Fruit fly (Drosophila melanogaster) whole organism, embryonic: ENCODE measurements around the gene CG10376.

Experiments used
- Awh ChIP-seq: fragments of 200-800 bp; sonication (Bioruptor generic); IDR thresholded peaks from 2 replicates; pipeline ENCODE4, ENCODE4 v1.3.6; 2022; ENCODE audit warnings: missing biosample characterization, missing genetic modification characterization
- CG10979 ChIP-seq: fragments of 200-800 bp; sonication (Bioruptor generic); optimal IDR thresholded peaks from 2 replicates; lab custom pipeline; 2018; ENCODE audit warnings: missing biosample characterization, mild to moderate bottlenecking, missing genetic modification characterization, moderate library complexity
- CG11723 ChIP-seq: fragments of 200-800 bp; sonication (Bioruptor generic); optimal IDR thresholded peaks from 2 replicates; lab custom pipeline; 2017; ENCODE audit warnings: missing biosample characterization, mild to moderate bottlenecking, missing genetic modification characterization
- CG12155 ChIP-seq: fragments of 200-800 bp; sonication (Bioruptor generic); optimal IDR thresholded peaks from 3 replicates; lab custom pipeline; 2016; ENCODE audit warnings: missing biosample characterization, missing genetic modification characterization
- CG14860 ChIP-seq: fragments of 200-800 bp; sonication (Bioruptor generic); IDR thresholded peaks from 3 replicates; pipeline ENCODE4 v1.3.6; 2022; ENCODE audit warnings: missing biosample characterization, missing genetic modification characterization; ENCODE audit not compliant: partially characterized antibody
- CG15011 ChIP-seq: fragments of 200-800 bp; sonication (Bioruptor generic); optimal IDR thresholded peaks from 3 replicates; lab custom pipeline; 2018; ENCODE audit warnings: missing biosample characterization, mild to moderate bottlenecking, missing genetic modification characterization
- CG16813 ChIP-seq: fragments of 200-800 bp; sonication (Bioruptor generic); IDR thresholded peaks from 3 replicates; pipeline ENCODE4 v1.3.6; 2022; ENCODE audit warnings: missing biosample characterization, missing genetic modification characterization; ENCODE audit not compliant: partially characterized antibody
- CG16863 ChIP-seq: fragments of 200-800 bp; sonication (Bioruptor generic); optimal IDR thresholded peaks from 3 replicates; lab custom pipeline; 2016; ENCODE audit warnings: missing biosample characterization, missing genetic modification characterization
- CG17186 ChIP-seq: fragments of 200-800 bp; sonication (Bioruptor generic); optimal IDR thresholded peaks from 3 replicates; lab custom pipeline; 2017; ENCODE audit warnings: missing biosample characterization, missing genetic modification reagents, missing genetic modification characterization
- CG1832 ChIP-seq: fragments of 200-800 bp; sonication (Bioruptor generic); optimal IDR thresholded peaks from 2 replicates; lab custom pipeline; 2017; ENCODE audit warnings: missing biosample characterization, mild to moderate bottlenecking, missing genetic modification characterization, inconsistent platforms
- CG18619 ChIP-seq: fragments of 200-800 bp; sonication (Bioruptor generic); optimal IDR thresholded peaks from 3 replicates; lab custom pipeline; 2017; ENCODE audit warnings: missing biosample characterization, mild to moderate bottlenecking, missing genetic modification characterization
- CG2116 ChIP-seq: fragments of 200-800 bp; sonication (Bioruptor generic); optimal IDR thresholded peaks from 3 replicates; lab custom pipeline; 2018; ENCODE audit warnings: missing biosample characterization, mild to moderate bottlenecking, missing genetic modification characterization
- CG3163 ChIP-seq: fragments of 200-800 bp; sonication (Bioruptor generic); optimal IDR thresholded peaks from 3 replicates; lab custom pipeline; 2016; ENCODE audit warnings: missing biosample characterization, missing genetic modification characterization
- CG32772 ChIP-seq: fragments of 200-800 bp; sonication (Bioruptor generic); IDR thresholded peaks from 2 replicates; pipeline ENCODE4 v1.3.6; 2022; ENCODE audit warnings: missing biosample characterization, missing genetic modification characterization
- CG3281 ChIP-seq: fragments of 200-800 bp; sonication (Bioruptor generic); optimal IDR thresholded peaks from 3 replicates; lab custom pipeline; 2017; ENCODE audit warnings: missing biosample characterization, mild to moderate bottlenecking, missing genetic modification characterization
- CG4424 ChIP-seq: fragments of 200-800 bp; sonication (Bioruptor generic); optimal IDR thresholded peaks from 3 replicates; lab custom pipeline; 2016; ENCODE audit warnings: missing biosample characterization, missing genetic modification characterization
- CG4854 ChIP-seq: fragments of 200-800 bp; sonication (Bioruptor generic); optimal IDR thresholded peaks from 2 replicates; lab custom pipeline; 2016; ENCODE audit warnings: missing biosample characterization, missing genetic modification characterization, inconsistent platforms
- CG5245 ChIP-seq: fragments of 200-800 bp; sonication (Bioruptor generic); optimal IDR thresholded peaks from 3 replicates; lab custom pipeline; 2016; ENCODE audit warnings: missing biosample characterization, missing genetic modification characterization
- CG6272 ChIP-seq: fragments of 200-800 bp; sonication (Bioruptor generic); IDR thresholded peaks from 2 replicates; pipeline ENCODE4 v1.3.6; 2022; ENCODE audit warnings: missing biosample characterization, missing genetic modification characterization
- CG6813 ChIP-seq: fragments of 200-800 bp; sonication (Bioruptor generic); optimal IDR thresholded peaks from 2 replicates; lab custom pipeline; 2017; ENCODE audit warnings: missing biosample characterization, missing genetic modification characterization, mild to moderate bottlenecking, moderate library complexity, missing genetic modification reagents
- CG7357 ChIP-seq: fragments of 200-800 bp; sonication (Bioruptor generic); IDR thresholded peaks from 3 replicates; pipeline ENCODE4 v1.3.6; 2022; ENCODE audit warnings: missing biosample characterization, missing genetic modification characterization
- D19A ChIP-seq: fragments of 200-800 bp; optimal IDR thresholded peaks from 3 replicates; lab custom pipeline; 2019; ENCODE audit warnings: missing biosample characterization, mild to moderate bottlenecking, missing genetic modification characterization, moderate library complexity
- Dp ChIP-seq: fragments of 200-800 bp; sonication (Bioruptor generic); optimal IDR thresholded peaks from 2 replicates; lab custom pipeline; 2018; ENCODE audit warnings: missing biosample characterization, mild to moderate bottlenecking, missing genetic modification characterization, moderate library complexity
- Fer3 ChIP-seq: fragments of 200-800 bp; sonication (Bioruptor generic); optimal IDR thresholded peaks from 2 replicates; lab custom pipeline; 2018; ENCODE audit warnings: missing biosample characterization, mild to moderate bottlenecking, missing genetic modification characterization, moderate library complexity
- H15 ChIP-seq: fragments of 200-800 bp; sonication (Bioruptor generic); IDR thresholded peaks from 3 replicates; pipeline ENCODE4 v1.3.6; 2022; ENCODE audit warnings: missing biosample characterization, missing genetic modification characterization
- Nf-YC ChIP-seq: fragments of 200-800 bp; optimal IDR thresholded peaks from 3 replicates; lab custom pipeline; 2019; ENCODE audit warnings: missing biosample characterization, mild to moderate bottlenecking, missing genetic modification characterization, moderate library complexity
- Oli ChIP-seq: fragments of 200-800 bp; sonication (Bioruptor generic); optimal IDR thresholded peaks from 2 replicates; lab custom pipeline; 2018; ENCODE audit warnings: missing biosample characterization, mild to moderate bottlenecking, missing genetic modification characterization, moderate library complexity
- Ptx1 ChIP-seq: fragments of 200-800 bp; sonication (Bioruptor generic); IDR thresholded peaks from 2 replicates; pipeline ENCODE4 v1.3.6; 2022; ENCODE audit warnings: missing biosample characterization, missing genetic modification characterization
- Ravus ChIP-seq: fragments of 200-800 bp; sonication (Bioruptor generic); IDR thresholded peaks from 2 replicates; pipeline ENCODE4 v1.3.6; 2022; ENCODE audit warnings: missing biosample characterization, missing genetic modification characterization
- ac ChIP-seq: fragments of 200-800 bp; sonication (Bioruptor generic); optimal IDR thresholded peaks from 3 replicates; lab custom pipeline; 2017; ENCODE audit warnings: missing biosample characterization, mild to moderate bottlenecking, missing genetic modification characterization
- cad ChIP-seq: fragments of >200 bp; optimal IDR thresholded peaks from 2 replicates; lab custom pipeline; 2017; ENCODE audit warnings: missing biosample characterization, missing genetic modification characterization
- crp ChIP-seq, 2 experiments: fragments of 200-800 bp; sonication (Bioruptor generic); optimal IDR thresholded peaks; 2 replicates in 1 of 2; 3 replicates in 1 of 2; lab custom pipeline; 2017; ENCODE audit warnings: missing biosample characterization in 2 of 2, missing genetic modification characterization in 2 of 2, mild to moderate bottlenecking in 1 of 2, moderate library complexity in 1 of 2
- da ChIP-seq: fragments of 200-800 bp; sonication (Bioruptor generic); optimal IDR thresholded peaks from 2 replicates; lab custom pipeline; 2016; ENCODE audit warnings: missing biosample characterization, missing genetic modification characterization
- en ChIP-seq: fragments of 200-800 bp; sonication (Bioruptor generic); optimal IDR thresholded peaks from 2 replicates; lab custom pipeline; 2016; ENCODE audit warnings: missing biosample characterization, missing genetic modification characterization
- gcm2 ChIP-seq: fragments of 200-800 bp; sonication (Bioruptor generic); optimal IDR thresholded peaks from 2 replicates; lab custom pipeline; 2016; ENCODE audit warnings: missing biosample characterization, missing genetic modification characterization
- gfzf ChIP-seq: fragments of 200-800 bp; sonication (Bioruptor generic); optimal IDR thresholded peaks from 2 replicates; lab custom pipeline; 2016; ENCODE audit warnings: missing biosample characterization, mild to moderate bottlenecking, missing genetic modification characterization, moderate library complexity
- gsb-n ChIP-seq: fragments of 200-800 bp; sonication (Bioruptor generic); optimal IDR thresholded peaks from 3 replicates; lab custom pipeline; 2018; ENCODE audit warnings: missing biosample characterization, mild to moderate bottlenecking, missing genetic modification characterization
- ind ChIP-seq: fragments of 200-800 bp; sonication (Bioruptor generic); optimal IDR thresholded peaks from 3 replicates; lab custom pipeline; 2016; ENCODE audit warnings: missing biosample characterization, missing genetic modification characterization
- kah ChIP-seq: fragments of 200-800 bp; sonication (Bioruptor generic); optimal IDR thresholded peaks from 2 replicates; lab custom pipeline; 2018; ENCODE audit warnings: missing biosample characterization, mild to moderate bottlenecking, missing genetic modification characterization
- lmd ChIP-seq: fragments of 200-800 bp; sonication (Bioruptor generic); IDR thresholded peaks from 2 replicates; pipeline ENCODE4 v1.3.6; 2022; ENCODE audit warnings: missing biosample characterization, missing genetic modification characterization
- ranshi ChIP-seq: fragments of 200-800 bp; sonication (Bioruptor generic); IDR thresholded peaks from 2 replicates; pipeline ENCODE4 v1.3.6; 2022; ENCODE audit warnings: missing biosample characterization, missing genetic modification characterization
- row ChIP-seq: fragments of 200-800 bp; sonication (Bioruptor generic); IDR thresholded peaks from 3 replicates; pipeline ENCODE4 v1.3.6; 2022; ENCODE audit warnings: missing biosample characterization, missing genetic modification characterization
- sna ChIP-seq: fragments of 200-800 bp; sonication (Bioruptor generic); IDR thresholded peaks from 2 replicates; pipeline ENCODE4 v1.3.6; 2022; ENCODE audit warnings: missing biosample characterization, missing genetic modification characterization; ENCODE audit not compliant: partially characterized antibody
- sr ChIP-seq: fragments of 200-800 bp; sonication (Bioruptor generic); IDR thresholded peaks from 3 replicates; pipeline ENCODE4 v1.3.6; 2022; ENCODE audit warnings: missing biosample characterization, missing genetic modification characterization
- tgo ChIP-seq: fragments of 200-800 bp; sonication (Bioruptor generic); IDR thresholded peaks from 3 replicates; pipeline ENCODE4 v1.3.6; 2022; ENCODE audit warnings: missing biosample characterization, missing genetic modification characterization
- ttk ChIP-seq: fragments of 200-800 bp; sonication (Bioruptor generic); IDR thresholded peaks from 2 replicates; pipeline ENCODE4 v2.1.2; 2022; ENCODE audit warnings: missing biosample characterization, missing genetic modification characterization
- tx ChIP-seq: fragments of 200-800 bp; sonication (Bioruptor generic); optimal IDR thresholded peaks from 2 replicates; lab custom pipeline; 2016; ENCODE audit warnings: missing biosample characterization, missing genetic modification characterization
- unpg ChIP-seq: fragments of 200-800 bp; sonication (Bioruptor generic); optimal IDR thresholded peaks from 3 replicates; lab custom pipeline; 2018; ENCODE audit warnings: missing biosample characterization, mild to moderate bottlenecking, missing genetic modification characterization, moderate library complexity
- wek ChIP-seq: fragments of 200-800 bp; sonication (Bioruptor generic); optimal IDR thresholded peaks from 3 replicates; lab custom pipeline; 2018; ENCODE audit warnings: missing biosample characterization, mild to moderate bottlenecking, missing genetic modification characterization, moderate library complexity

The CG10376 gene

DNA sequence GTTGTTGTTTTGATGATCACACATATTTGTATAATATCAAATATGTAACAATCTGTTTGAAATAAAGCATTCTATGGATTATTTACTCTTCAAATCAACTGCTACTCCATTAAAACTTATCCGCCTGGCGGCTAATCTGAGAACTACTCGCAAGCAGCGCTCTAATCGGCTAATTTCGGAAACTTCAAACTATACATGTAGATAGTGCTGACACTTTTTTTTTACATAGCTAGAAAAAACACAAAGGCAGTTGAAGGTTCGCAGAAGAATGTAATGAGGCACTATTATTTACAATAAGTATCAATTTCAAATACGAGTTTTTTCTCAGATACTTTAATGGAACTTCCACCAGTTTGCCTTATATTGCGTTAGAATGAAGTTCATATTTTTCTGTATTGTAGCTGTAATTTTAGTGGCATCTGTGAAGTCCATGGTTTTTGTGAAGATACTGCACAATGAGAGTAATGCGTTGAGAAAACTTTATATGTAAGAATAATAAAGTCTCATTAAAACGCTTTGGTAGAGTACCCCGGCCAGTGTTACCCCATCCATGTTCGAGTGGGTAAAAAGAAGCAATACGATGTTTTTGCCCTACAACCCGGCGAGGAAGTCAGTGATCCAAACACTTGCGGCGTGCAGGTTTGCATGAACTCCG is 36.8 kb downstream of the CG10376 start (continued):
- TF ChIP-seq en (GFP tag; lab: Kevin White, UChicago) (peak; percentile 5), tgo (peak; percentile 50), CG16813 (GFP tag; lab: Robert Waterston, UW) (peak; percentile 57; the same call in 2 of the 3 replicates), CG7357 (GFP tag; lab: Robert Waterston, UW) (peak; percentile 29; the same call in 1 of the 3 replicates), Dp (peak; percentile 24), ranshi (GFP tag; lab: Robert Waterston, UW) (peak; percentile 26; the same call in 1 of the 2 replicates), gfzf (GFP tag; lab: Kevin White, UChicago) (peak; percentile 13), row (peak; percentile 52), D19A (tag; lab: Kevin White, UChicago) (peak; percentile 39), CG14860 (GFP tag; lab: Robert Waterston, UW) (0 out of 3 replicates have a peak, but pooled peaks have one; percentile 20), Oli (no peak), CG10979 (tag; lab: Kevin White, UChicago) (peak; percentile 43), ind (GFP tag; lab: Kevin White, UChicago) (peak; percentile 42), CG3281 (GFP tag; lab: Kevin White, UChicago) (no peak), da (GFP tag; lab: Kevin White, UChicago) (peak; percentile 25), CG32772 (peak; percentile 59), unpg (GFP tag; lab: Kevin White, UChicago) (no peak), CG15011 (no peak), wek (GFP tag; lab: Kevin White, UChicago) (peak; percentile 10), CG6272 (GFP tag; lab: Robert Waterston, UW) (peak; percentile 58; the same call in 1 of the 2 replicates), sna (GFP tag; lab: Robert Waterston, UW) (0 out of 2 replicates have a peak, but pooled peaks have one; percentile 31), CG5245 (GFP tag; lab: Kevin White, UChicago) (peak; percentile 56), CG4854 (GFP tag; lab: Kevin White, UChicago) (no peak), gcm2 (GFP tag; lab: Kevin White, UChicago) (no peak), CG17186 (GFP tag; lab: Kevin White, UChicago) (no peak), Ptx1 (GFP tag; lab: Robert Waterston, UW) (peak; percentile 61), gsb-n (tag; lab: Kevin White, UChicago) (no peak), H15 (GFP tag; lab: Robert Waterston, UW) (peak; percentile 39; the same call in 1 of the 3 replicates), ttk (GFP tag; lab: Robert Waterston, UW) (no peak; the same call in 1 of the 2 replicates), crp (GFP tag; optimal IDR thresholded peaks at IDR 0.05; lab: Kevin White, UChicago) (no peak), CG18619 (peak; percentile 19), Fer3 (tag; lab: Kevin White, UChicago) (no peak), ac (GFP tag; lab: Kevin White, UChicago) (no peak), CG6813 (peak; percentile 13), sr (GFP tag; lab: Robert Waterston, UW) (no peak), Nf-YC (tag; lab: Kevin White, UChicago) (no peak), cad (GFP tag; lab: Kevin White, UChicago) (no peak), CG12155 (GFP tag; lab: Kevin White, UChicago) (peak; percentile 13), CG1832 (GFP tag; lab: Kevin White, UChicago) (no peak), Ravus (GFP tag; lab: Robert Waterston, UW) (no peak), kah (GFP tag; lab: Kevin White, UChicago) (no peak), CG3163 (peak; percentile 51), Awh (peak; percentile 34; the same call in 1 of the 2 replicates), tx (GFP tag; lab: Kevin White, UChicago) (peak; percentile 6), CG4424 (GFP tag; lab: Kevin White, UChicago) (peak; percentile 34), lmd (GFP tag; lab: Robert Waterston, UW) (peak; percentile 42; the same call in 1 of the 2 replicates), CG2116 (GFP tag; lab: Kevin White, UChicago) (peak; percentile 10), CG11723 (GFP tag; lab: Kevin White, UChicago) (no peak), CG16863 (GFP tag; lab: Kevin White, UChicago) (peak; percentile 41)
